Fruit fly (Drosophila melanogaster) Kc167 (cell line): ENCODE measurements around the gene CG46427.

Experiments
- Myc ChIP-seq: fragments of >200 bp; optimal IDR thresholded peaks from 2 replicates; lab custom pipeline; 2017; ENCODE audit warnings: missing external identifiers
- Sin3A ChIP-seq: fragments of >200 bp; optimal IDR thresholded peaks from 2 replicates; lab custom pipeline; 2018; ENCODE audit warnings: missing external identifiers
- insv ChIP-seq: fragments of >200 bp; optimal IDR thresholded peaks from 3 replicates; lab custom pipeline; 2018; ENCODE audit warnings: missing external identifiers
- psq ChIP-seq: fragments of >200 bp; optimal IDR thresholded peaks from 2 replicates; lab custom pipeline; 2017; ENCODE audit warnings: missing external identifiers

DNA sequence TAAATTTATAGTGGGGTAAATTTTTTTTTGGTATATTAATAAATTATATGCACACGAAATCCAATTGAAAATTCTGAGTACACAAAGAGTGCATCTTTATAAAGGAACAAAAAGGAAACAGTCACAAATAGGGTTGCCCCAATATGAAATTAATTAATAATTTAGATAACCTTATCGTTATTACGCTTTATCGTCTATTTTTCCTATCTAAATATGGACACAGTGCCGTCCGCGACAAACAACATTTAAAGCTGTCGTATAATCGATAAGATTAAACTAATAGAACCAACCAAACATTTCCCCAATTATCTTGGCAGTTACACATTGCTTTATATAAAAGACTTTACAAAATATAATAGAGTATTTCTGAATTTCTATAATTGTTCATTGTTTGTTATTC lies 40.9 kb downstream of the CG46427 start:
- no peak for TF ChIP-seq psq (lab: Kevin White, UChicago)
- TF ChIP-seq insv (lab: Kevin White, UChicago): no peak
- TF ChIP-seq Sin3A (lab: Kevin White, UChicago): no peak
- TF ChIP-seq Myc (lab: Kevin White, UChicago): no peak
